Fruit fly (Drosophila melanogaster) whole organism, pupa: ENCODE measurements around the gene CG4116.

Experiments used
- CG10348 ChIP-seq: fragments of 200-800 bp; sonication (Bioruptor generic); IDR thresholded peaks from 2 replicates; pipeline ENCODE4 v1.3.6; 2022; ENCODE audit warnings: missing biosample characterization, missing genetic modification characterization
- CG12605 ChIP-seq: fragments of 200-800 bp; sonication (Bioruptor generic); IDR thresholded peaks from 2 replicates; pipeline ENCODE4 v1.3.6; 2022; ENCODE audit warnings: missing biosample characterization, missing genetic modification characterization
- CG13204 ChIP-seq: fragments of 200-800 bp; sonication (Bioruptor generic); optimal IDR thresholded peaks from 2 replicates; lab custom pipeline; 2018; ENCODE audit warnings: missing biosample characterization, mild to moderate bottlenecking, missing genetic modification characterization, moderate library complexity
- CG14655 ChIP-seq: fragments of 200-800 bp; sonication (Bioruptor generic); optimal IDR thresholded peaks from 3 replicates; lab custom pipeline; 2017; ENCODE audit warnings: mild to moderate bottlenecking, missing biosample characterization, missing genetic modification reagents, missing genetic modification characterization
- CG15710 ChIP-seq: fragments of 200-800 bp; sonication (Bioruptor generic); optimal IDR thresholded peaks from 2 replicates; lab custom pipeline; 2018; ENCODE audit warnings: missing biosample characterization, mild to moderate bottlenecking, missing genetic modification characterization, moderate library complexity
- CG17806 ChIP-seq: fragments of 200-800 bp; sonication (Bioruptor generic); optimal IDR thresholded peaks from 2 replicates; lab custom pipeline; 2018; ENCODE audit warnings: missing biosample characterization, mild to moderate bottlenecking, missing genetic modification characterization, moderate library complexity
- CG32121 ChIP-seq: fragments of 200-800 bp; sonication (Bioruptor generic); IDR thresholded peaks from 2 replicates; pipeline ENCODE4 v1.3.6; 2022; ENCODE audit warnings: missing biosample characterization, missing genetic modification characterization
- CG34367 ChIP-seq: fragments of 200-800 bp; sonication (Bioruptor generic); optimal IDR thresholded peaks from 2 replicates; lab custom pipeline; 2018; ENCODE audit warnings: missing biosample characterization, mild to moderate bottlenecking, missing genetic modification characterization
- CG4496 ChIP-seq: fragments of 200-800 bp; sonication (Bioruptor generic); IDR thresholded peaks from 3 replicates; pipeline ENCODE4 v1.3.6; 2022; ENCODE audit warnings: missing biosample characterization, missing genetic modification characterization
- CG8159 ChIP-seq: fragments of 200-800 bp; sonication (Bioruptor generic); optimal IDR thresholded peaks from 3 replicates; lab custom pipeline; 2018; ENCODE audit warnings: missing biosample characterization, mild to moderate bottlenecking, missing genetic modification characterization, moderate library complexity
- CG8301 ChIP-seq: fragments of 200-800 bp; sonication (Bioruptor generic); optimal IDR thresholded peaks from 2 replicates; lab custom pipeline; 2018; ENCODE audit warnings: missing biosample characterization, mild to moderate bottlenecking, missing genetic modification characterization
- CG9948 ChIP-seq: fragments of 200-800 bp; sonication (Bioruptor generic); optimal IDR thresholded peaks from 2 replicates; lab custom pipeline; 2018; ENCODE audit warnings: missing biosample characterization, mild to moderate bottlenecking, missing genetic modification characterization, moderate library complexity
- D1 ChIP-seq: fragments of 200-800 bp; sonication (Bioruptor generic); optimal IDR thresholded peaks from 2 replicates; lab custom pipeline; 2018; ENCODE audit warnings: missing biosample characterization, mild to moderate bottlenecking, missing genetic modification characterization, moderate library complexity
- EcR ChIP-seq: fragments of 200-800 bp; sonication (Bioruptor generic); optimal IDR thresholded peaks from 3 replicates; lab custom pipeline; 2019; ENCODE audit warnings: missing biosample characterization, missing genetic modification characterization, mild to moderate bottlenecking, moderate library complexity, missing genetic modification reagents
- Ets98B ChIP-seq: fragments of 200-800 bp; sonication (Bioruptor generic); IDR thresholded peaks from 2 replicates; pipeline ENCODE4 v1.3.6; 2022; ENCODE audit warnings: missing biosample characterization, missing genetic modification characterization
- Pif1A ChIP-seq: fragments of 200-800 bp; sonication (Bioruptor generic); optimal IDR thresholded peaks from 3 replicates; lab custom pipeline; 2016; ENCODE audit warnings: missing biosample characterization, missing genetic modification characterization
- Pif1B ChIP-seq: fragments of 200-800 bp; sonication (Bioruptor generic); optimal IDR thresholded peaks from 3 replicates; lab custom pipeline; 2016; ENCODE audit warnings: missing biosample characterization, missing genetic modification characterization
- Snoo ChIP-seq: fragments of 200-800 bp; sonication (Bioruptor generic); optimal IDR thresholded peaks from 3 replicates; lab custom pipeline; 2017; ENCODE audit warnings: missing biosample characterization, mild to moderate bottlenecking, missing genetic modification characterization, inconsistent platforms
- fd96Ca ChIP-seq: fragments of 200-800 bp; sonication (Bioruptor generic); IDR thresholded peaks from 3 replicates; pipeline ENCODE4 v1.3.6; 2022; ENCODE audit warnings: missing biosample characterization, missing genetic modification characterization
- gl ChIP-seq: fragments of 200-800 bp; sonication (Bioruptor generic); optimal IDR thresholded peaks from 2 replicates; lab custom pipeline; 2018; ENCODE audit warnings: missing biosample characterization, mild to moderate bottlenecking, missing genetic modification characterization
- rn ChIP-seq: fragments of 200-800 bp; sonication (Bioruptor generic); IDR thresholded peaks from 2 replicates; pipeline ENCODE4 v1.3.6; 2022; ENCODE audit warnings: missing biosample characterization, missing genetic modification characterization

Gene CG4116

dm6 chrX:3027657-3028056, 39.7 kb downstream of the CG4116 start:
- TF ChIP-seq Pif1A (GFP tag; lab: Kevin White, UChicago) (no peak), CG17806 (no peak), CG14655 (GFP tag; lab: Kevin White, UChicago) (no peak), gl (tag; lab: Kevin White, UChicago) (no peak)

dm6 chrX:3027248-3027647, 40.1 kb downstream of the CG4116 start:
- TF ChIP-seq CG10348 (GFP tag; lab: Robert Waterston, UW) (no peak), CG8159 (no peak), CG15710 (tag; lab: Kevin White, UChicago) (no peak)

- TF ChIP-seq CG8301 (tag; lab: Kevin White, UChicago) (peak; percentile 52), fd96Ca (GFP tag; lab: Robert Waterston, UW) (no peak), Pif1B (GFP tag; lab: Kevin White, UChicago) (peak; percentile 16), CG14655 (GFP tag; lab: Kevin White, UChicago) (peak; percentile 65), CG32121 (GFP tag; lab: Robert Waterston, UW) (peak; percentile 62), rn (GFP tag; lab: Robert Waterston, UW) (no peak), CG17806 (peak; percentile 58), CG34367 (tag; lab: Kevin White, UChicago) (peak; percentile 36), CG4496 (GFP tag; lab: Robert Waterston, UW) (peak; percentile 74), CG8159 (peak; percentile 48), D1 (peak; percentile 40), Pif1A (GFP tag; lab: Kevin White, UChicago) (peak; percentile 35), gl (tag; lab: Kevin White, UChicago) (no peak), Ets98B (GFP tag; lab: Robert Waterston, UW) (peak; percentile 50; the same call in 1 of the 2 replicates), CG10348 (GFP tag; lab: Robert Waterston, UW) (no peak), CG15710 (tag; lab: Kevin White, UChicago) (peak; percentile 44), CG9948 (peak; percentile 53)
These were observed 41.7 kb downstream of the CG4116 start for dm6 chrX:3025510-3026216.

- peak; percentile 33 for TF ChIP-seq Pif1A (GFP tag; lab: Kevin White, UChicago)
- no peak for TF ChIP-seq rn (GFP tag; lab: Robert Waterston, UW)
- no peak for TF ChIP-seq Snoo
- no peak for TF ChIP-seq CG10348 (GFP tag; lab: Robert Waterston, UW)
- TF ChIP-seq CG13204: no peak
- peak; percentile 21 for TF ChIP-seq EcR (GFP tag; lab: Kevin White, UChicago)
- no peak for TF ChIP-seq CG14655 (GFP tag; lab: Kevin White, UChicago)
- no peak for TF ChIP-seq CG12605
- TF ChIP-seq gl (tag; lab: Kevin White, UChicago): peak; percentile 44
- no peak for TF ChIP-seq CG4496 (GFP tag; lab: Robert Waterston, UW)
- peak; percentile 12 for TF ChIP-seq CG15710 (tag; lab: Kevin White, UChicago)
- TF ChIP-seq CG8301 (tag; lab: Kevin White, UChicago): peak; percentile 1
- peak; percentile 34 for TF ChIP-seq CG8159
- no peak for TF ChIP-seq fd96Ca (GFP tag; lab: Robert Waterston, UW)
- peak; percentile 21 for TF ChIP-seq Pif1B (GFP tag; lab: Kevin White, UChicago)
- no peak for TF ChIP-seq CG32121 (GFP tag; lab: Robert Waterston, UW)
- no peak for TF ChIP-seq D1
- no peak for TF ChIP-seq Ets98B (GFP tag; lab: Robert Waterston, UW)
- no peak for TF ChIP-seq CG9948
- TF ChIP-seq CG34367 (tag; lab: Kevin White, UChicago): no peak
- peak; percentile 26 for TF ChIP-seq CG17806
These were observed 42.8 kb downstream of the CG4116 start for dm6 chrX:3024375-3025192.

- TF ChIP-seq CG12605 (no peak), CG8301 (tag; lab: Kevin White, UChicago) (no peak), CG15710 (tag; lab: Kevin White, UChicago) (no peak), Ets98B (GFP tag; lab: Robert Waterston, UW) (no peak), rn (GFP tag; lab: Robert Waterston, UW) (no peak), CG32121 (GFP tag; lab: Robert Waterston, UW) (no peak), EcR (GFP tag; lab: Kevin White, UChicago) (no peak), CG8159 (no peak)
These were observed 44.9 kb downstream of the CG4116 start for dm6 chrX:3022464-3022863.

dm6 chrX:3021542-3021941, 45.8 kb downstream of the CG4116 start:
- TF ChIP-seq EcR (GFP tag; lab: Kevin White, UChicago) (no peak), CG10348 (GFP tag; lab: Robert Waterston, UW) (no peak), CG9948 (no peak), fd96Ca (GFP tag; lab: Robert Waterston, UW) (no peak), gl (tag; lab: Kevin White, UChicago) (no peak), CG4496 (GFP tag; lab: Robert Waterston, UW) (no peak), CG17806 (no peak), CG15710 (tag; lab: Kevin White, UChicago) (no peak), CG8159 (no peak), CG13204 (no peak), CG8301 (tag; lab: Kevin White, UChicago) (no peak)
